Fruit fly (Drosophila melanogaster) whole organism: Measurements from ENCODE around the gene CG2962.

Experiments used
- pan ChIP-seq: fragments of >200 bp; optimal IDR thresholded peaks from 2 replicates; lab custom pipeline; 2017
- usp ChIP-seq: fragments of >200 bp; optimal IDR thresholded peaks from 2 replicates; lab custom pipeline; 2017; ENCODE audit warnings: missing biosample characterization, missing genetic modification characterization, mixed read lengths

dm6 chrX:10202595-10202994 is 13.8 kb downstream of the CG2962 start:
- TF ChIP-seq usp (GFP tag; lab: Kevin White, UChicago) = no peak
- TF ChIP-seq pan (lab: Kevin White, UChicago) = no peak
